Worm (Caenorhabditis elegans) whole organism, late embryonic: Measurements from ENCODE around the gene srv-9.

Experiments
- C08G9.2 ChIP-seq: sonication (generic microtip); optimal IDR thresholded peaks from 2 replicates; lab custom pipeline; 2016; ENCODE audit warnings: mild to moderate bottlenecking, missing genetic modification characterization, moderate library complexity, missing compliant biosample characterization
- C38D4.7 ChIP-seq: fragments of 200-800 bp; sonication (Bioruptor generic); optimal IDR thresholded peaks from 2 replicates; lab custom pipeline; 2018; ENCODE audit warnings: mild to moderate bottlenecking, missing genetic modification characterization, moderate library complexity, missing compliant biosample characterization
- K09A11.1 ChIP-seq: sonication (generic microtip); optimal IDR thresholded peaks from 2 replicates; lab custom pipeline; 2017; ENCODE audit warnings: antibody characterized with exemption, mild to moderate bottlenecking, missing genetic modification characterization, missing compliant biosample characterization; ENCODE audit not compliant: insufficient read depth
- T23F11.4 ChIP-seq: fragments of 200-800 bp; sonication (Bioruptor generic); optimal IDR thresholded peaks from 2 replicates; lab custom pipeline; 2018; ENCODE audit warnings: mild to moderate bottlenecking, missing genetic modification characterization, missing compliant biosample characterization
- Y22D7AL.16 ChIP-seq: sonication (generic microtip); optimal IDR thresholded peaks from 2 replicates; lab custom pipeline; 2016; ENCODE audit warnings: missing genetic modification characterization, missing compliant biosample characterization
- ahr-1 ChIP-seq: sonication (generic microtip); optimal IDR thresholded peaks from 2 replicates; lab custom pipeline; 2016; ENCODE audit warnings: missing genetic modification characterization, missing compliant biosample characterization
- ceh-14 ChIP-seq: sonication (generic microtip); optimal IDR thresholded peaks from 2 replicates; lab custom pipeline; 2016; ENCODE audit warnings: missing genotype, missing genetic modification characterization, missing compliant biosample characterization
- ceh-18 ChIP-seq: sonication (generic microtip); optimal IDR thresholded peaks from 2 replicates; lab custom pipeline; 2016; ENCODE audit warnings: missing genetic modification characterization, missing compliant biosample characterization
- ceh-19 ChIP-seq: fragments of 200-800 bp; sonication (Bioruptor generic); optimal IDR thresholded peaks from 2 replicates; lab custom pipeline; 2018; ENCODE audit warnings: mild to moderate bottlenecking, missing genetic modification characterization, missing compliant biosample characterization
- ceh-2 ChIP-seq: sonication (generic microtip); optimal IDR thresholded peaks from 2 replicates; lab custom pipeline; 2016; ENCODE audit warnings: missing genotype, missing genetic modification characterization, missing compliant biosample characterization
- ceh-30 ChIP-seq: fragments of 150-350 bp; optimal IDR thresholded peaks from 2 replicates; lab custom pipeline; 2014; ENCODE audit warnings: missing biosample characterization, missing genetic modification characterization
- ceh-31 ChIP-seq: sonication (generic microtip); optimal IDR thresholded peaks from 2 replicates; lab custom pipeline; 2016; ENCODE audit warnings: missing genetic modification characterization, missing compliant biosample characterization
- ceh-34 ChIP-seq: sonication (generic microtip); optimal IDR thresholded peaks from 2 replicates; lab custom pipeline; 2016; ENCODE audit warnings: mild to moderate bottlenecking, missing genetic modification characterization, missing compliant biosample characterization
- ceh-45 ChIP-seq: fragments of 200-800 bp; sonication (Bioruptor generic); IDR thresholded peaks from 2 replicates; pipeline ENCODE4 v1.3.6; 2022; ENCODE audit warnings: missing genetic modification reagents, missing genetic modification characterization, missing compliant biosample characterization
- ceh-48 ChIP-seq: sonication (generic microtip); optimal IDR thresholded peaks from 2 replicates; lab custom pipeline; 2016; ENCODE audit warnings: missing genetic modification characterization, inconsistent platforms, missing compliant biosample characterization
- ceh-6 ChIP-seq: fragments of 200-800 bp; sonication (Bioruptor generic); optimal IDR thresholded peaks from 2 replicates; lab custom pipeline; 2018; ENCODE audit warnings: mild to moderate bottlenecking, missing genetic modification characterization, missing compliant biosample characterization
- che-1 ChIP-seq: sonication (generic microtip); optimal IDR thresholded peaks from 2 replicates; lab custom pipeline; 2016; ENCODE audit warnings: mild to moderate bottlenecking, missing genetic modification characterization, missing compliant biosample characterization
- dmd-4 ChIP-seq: sonication (generic microtip); optimal IDR thresholded peaks from 2 replicates; lab custom pipeline; 2016; ENCODE audit warnings: borderline replicate concordance, missing genetic modification characterization, missing compliant biosample characterization
- elt-2 ChIP-seq: sonication (generic microtip); optimal IDR thresholded peaks from 2 replicates; lab custom pipeline; 2016; ENCODE audit warnings: missing genetic modification reagents, missing genetic modification characterization, missing compliant biosample characterization
- eyg-1 ChIP-seq: sonication (generic microtip); optimal IDR thresholded peaks from 2 replicates; lab custom pipeline; 2016; ENCODE audit warnings: missing genotype, missing genetic modification characterization, missing compliant biosample characterization
- fax-1 ChIP-seq: sonication (generic microtip); optimal IDR thresholded peaks from 2 replicates; lab custom pipeline; 2016; ENCODE audit warnings: missing genotype, missing genetic modification characterization, missing compliant biosample characterization
- fkh-6 ChIP-seq: sonication (generic microtip); optimal IDR thresholded peaks from 2 replicates; lab custom pipeline; 2016; ENCODE audit warnings: missing genetic modification characterization, missing compliant biosample characterization
- hlh-15 ChIP-seq: sonication (generic microtip); optimal IDR thresholded peaks from 2 replicates; lab custom pipeline; 2016; ENCODE audit warnings: missing genetic modification characterization, missing compliant biosample characterization
- hlh-30 ChIP-seq: sonication (generic microtip); optimal IDR thresholded peaks from 2 replicates; lab custom pipeline; 2017; ENCODE audit warnings: antibody characterized with exemption, missing genetic modification characterization, missing compliant biosample characterization; ENCODE audit not compliant: insufficient read depth
- hlh-6 ChIP-seq: sonication (generic microtip); optimal IDR thresholded peaks from 2 replicates; lab custom pipeline; 2016; ENCODE audit warnings: missing genotype, missing genetic modification characterization, missing compliant biosample characterization
- hlh-8 ChIP-seq: sonication (generic microtip); optimal IDR thresholded peaks from 2 replicates; lab custom pipeline; 2016; ENCODE audit warnings: missing genotype, missing genetic modification characterization, missing compliant biosample characterization
- lin-11 ChIP-seq: fragments of 200-800 bp; sonication (Bioruptor generic); optimal IDR thresholded peaks from 2 replicates; lab custom pipeline; 2018; ENCODE audit warnings: mild to moderate bottlenecking, missing genetic modification characterization, missing compliant biosample characterization
- madf-2 ChIP-seq: sonication (generic microtip); optimal IDR thresholded peaks from 2 replicates; lab custom pipeline; 2017; ENCODE audit warnings: missing genetic modification characterization, missing compliant biosample characterization
- mec-3 ChIP-seq: sonication (generic microtip); optimal IDR thresholded peaks from 2 replicates; lab custom pipeline; 2016; ENCODE audit warnings: borderline replicate concordance, missing genetic modification characterization, missing compliant biosample characterization
- nfya-1 ChIP-seq: sonication (generic microtip); optimal IDR thresholded peaks from 2 replicates; lab custom pipeline; 2017; ENCODE audit warnings: missing genetic modification characterization, mild to moderate bottlenecking, missing compliant biosample characterization, antibody characterized with exemption, moderate library complexity
- odd-2 ChIP-seq: sonication (generic microtip); optimal IDR thresholded peaks from 2 replicates; lab custom pipeline; 2017; ENCODE audit warnings: antibody characterized with exemption, mild to moderate bottlenecking, missing genetic modification characterization, missing compliant biosample characterization
- pat-9 ChIP-seq: fragments of 200-800 bp; sonication (Bioruptor generic); optimal IDR thresholded peaks from 2 replicates; lab custom pipeline; 2018; ENCODE audit warnings: mild to moderate bottlenecking, missing genetic modification characterization, moderate library complexity, missing compliant biosample characterization
- pha-2 ChIP-seq: sonication (generic microtip); optimal IDR thresholded peaks from 2 replicates; lab custom pipeline; 2017; ENCODE audit warnings: mild to moderate bottlenecking, missing genetic modification characterization, missing compliant biosample characterization
- pha-4 ChIP-seq: fragments of 150-350 bp; optimal IDR thresholded peaks from 2 replicates; lab custom pipeline; 2018; ENCODE audit warnings: missing biosample characterization, missing genetic modification reagents, missing genetic modification characterization
- pros-1 ChIP-seq: fragments of 150-350 bp; optimal IDR thresholded peaks from 2 replicates; lab custom pipeline; 2014; ENCODE audit warnings: missing biosample characterization, missing genetic modification reagents, missing genetic modification characterization
- rnt-1 ChIP-seq: sonication (generic microtip); optimal IDR thresholded peaks from 2 replicates; lab custom pipeline; 2016; ENCODE audit warnings: missing genetic modification characterization, missing compliant biosample characterization
- sdc-2 ChIP-seq: sonication (generic microtip); optimal IDR thresholded peaks from 2 replicates; lab custom pipeline; 2016; ENCODE audit warnings: missing genotype, missing genetic modification characterization, missing compliant biosample characterization
- sox-2 ChIP-seq: fragments of 200-800 bp; sonication (Bioruptor generic); IDR thresholded peaks from 2 replicates; pipeline ENCODE4 v1.3.6; 2022; ENCODE audit warnings: missing genetic modification reagents, missing genetic modification characterization, missing compliant biosample characterization
- sox-4 ChIP-seq: sonication (generic microtip); optimal IDR thresholded peaks from 2 replicates; lab custom pipeline; 2017; ENCODE audit warnings: mild to moderate bottlenecking, missing genetic modification characterization, inconsistent platforms, missing compliant biosample characterization
- syd-9 ChIP-seq: sonication (generic microtip); optimal IDR thresholded peaks from 2 replicates; lab custom pipeline; 2016; ENCODE audit warnings: mild to moderate bottlenecking, missing genetic modification characterization, moderate library complexity, missing compliant biosample characterization
- tbx-2 ChIP-seq: sonication (generic microtip); optimal IDR thresholded peaks from 2 replicates; lab custom pipeline; 2016; ENCODE audit warnings: missing genetic modification characterization, missing compliant biosample characterization
- unc-42 ChIP-seq: sonication (generic microtip); optimal IDR thresholded peaks from 2 replicates; lab custom pipeline; 2016; ENCODE audit warnings: missing genotype, missing genetic modification characterization, missing compliant biosample characterization
- unc-55 ChIP-seq: sonication (generic microtip); optimal IDR thresholded peaks from 2 replicates; lab custom pipeline; 2017; ENCODE audit warnings: missing biosample characterization, missing genetic modification reagents, missing genetic modification characterization
- zip-5 ChIP-seq: sonication (generic microtip); optimal IDR thresholded peaks from 2 replicates; lab custom pipeline; 2016; ENCODE audit warnings: missing genetic modification characterization, missing compliant biosample characterization
- ztf-16 ChIP-seq: sonication (generic microtip); optimal IDR thresholded peaks from 2 replicates; lab custom pipeline; 2017; ENCODE audit warnings: missing genetic modification characterization, missing compliant biosample characterization

Gene srv-9

DNA sequence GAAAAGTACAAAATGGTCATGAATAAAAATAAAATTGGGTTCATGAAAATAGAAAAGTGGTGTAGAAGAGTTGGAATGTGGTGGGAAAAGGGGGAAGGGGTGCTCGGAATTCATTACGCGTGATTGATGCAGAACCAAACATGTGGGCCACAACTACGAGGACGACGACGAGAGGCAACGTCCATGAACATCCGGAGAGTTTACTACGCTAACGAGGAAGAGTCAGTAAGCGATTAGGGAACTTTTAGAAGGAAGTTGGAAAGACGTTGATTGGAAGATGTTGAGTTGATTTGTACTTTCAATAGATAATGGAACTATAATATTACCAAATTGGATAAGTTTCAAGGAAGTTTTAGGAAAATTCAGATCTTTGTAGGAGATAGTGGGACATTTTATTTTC lies 21.3 kb downstream of the srv-9 start:
- no peak for TF ChIP-seq madf-2
- TF ChIP-seq ceh-31 (tag; lab: Kevin White, UChicago) = peak; percentile 12
- TF ChIP-seq unc-42 (tag; lab: Kevin White, UChicago) = peak; percentile 62

DNA sequence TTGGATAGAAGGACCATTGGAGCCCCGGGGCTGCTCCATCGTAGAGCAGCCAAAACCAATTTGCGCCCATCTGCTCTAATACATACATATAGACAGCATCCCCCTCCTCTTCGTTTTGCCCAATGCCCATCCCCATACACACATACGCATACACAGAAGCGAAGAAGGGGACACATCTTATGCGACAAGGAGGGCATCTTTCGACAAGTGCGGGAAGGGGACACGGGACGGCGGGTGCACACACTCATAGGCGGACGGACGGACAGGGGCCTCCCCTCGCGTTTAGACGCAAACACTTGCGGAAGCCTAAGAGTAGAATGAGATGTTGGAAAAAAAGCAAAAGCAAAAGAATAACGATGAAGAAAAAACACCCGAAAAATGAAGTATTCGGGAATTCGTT lies 26.5 kb downstream of the srv-9 start:
- TF ChIP-seq pha-4 (tag; lab: Kevin White, UChicago) (no peak), madf-2 (peak; percentile 2), ceh-2 (peak; percentile 19), ceh-6 (GFP tag; lab: Kevin White, UChicago) (peak; percentile 24), ceh-31 (tag; lab: Kevin White, UChicago) (peak; percentile 75), odd-2 (tag; lab: Kevin White, UChicago) (no peak), unc-42 (tag; lab: Kevin White, UChicago) (peak; percentile 66), K09A11.1 (no peak), lin-11 (tag; lab: Kevin White, UChicago) (no peak), che-1 (tag; lab: Kevin White, UChicago) (peak; percentile 46), hlh-15 (tag; lab: Kevin White, UChicago) (peak; percentile 43), nfya-1 (tag; lab: Kevin White, UChicago) (peak; percentile 42), hlh-6 (tag; lab: Kevin White, UChicago) (peak; percentile 60), syd-9 (tag; lab: Kevin White, UChicago) (peak; percentile 40), ceh-45 (GFP tag; lab: Robert Waterston, UW) (no peak), sox-4 (peak; percentile 34), hlh-30 (tag; lab: Kevin White, UChicago) (peak; percentile 31), fkh-6 (tag; lab: Kevin White, UChicago) (no peak), ztf-16 (no peak), ceh-14 (tag; lab: Kevin White, UChicago) (peak; percentile 64), C08G9.2 (peak; percentile 23), C38D4.7 (GFP tag; lab: Kevin White, UChicago) (peak; percentile 25), pha-2 (tag; lab: Kevin White, UChicago) (no peak), ahr-1 (tag; lab: Kevin White, UChicago) (peak; percentile 17), hlh-8 (tag; lab: Kevin White, UChicago) (peak; percentile 34), ceh-19 (GFP tag; lab: Kevin White, UChicago) (peak; percentile 60), Y22D7AL.16 (no peak), pros-1 (tag; lab: Kevin White, UChicago) (peak; percentile 61), ceh-48 (tag; lab: Kevin White, UChicago) (no peak), eyg-1 (tag; lab: Kevin White, UChicago) (peak; percentile 13), tbx-2 (peak; percentile 64), elt-2 (tag; lab: Kevin White, UChicago) (peak; percentile 7), mec-3 (no peak), dmd-4 (tag; lab: Kevin White, UChicago) (peak; percentile 62), rnt-1 (tag; lab: Kevin White, UChicago) (peak; percentile 6), zip-5 (tag; lab: Kevin White, UChicago) (no peak), unc-55 (GFP tag; lab: Kevin White, UChicago) (peak; percentile 62), sdc-2 (tag; lab: Kevin White, UChicago) (peak; percentile 5), T23F11.4 (peak; percentile 51), ceh-18 (tag; lab: Kevin White, UChicago) (peak; percentile 29), fax-1 (tag; lab: Kevin White, UChicago) (peak; percentile 5), sox-2 (GFP tag; lab: Robert Waterston, UW) (no peak), ceh-30 (tag; lab: Kevin White, UChicago) (no peak), ceh-34 (tag; lab: Kevin White, UChicago) (peak; percentile 72), pat-9 (tag; lab: Kevin White, UChicago) (no peak)
